Worm (Caenorhabditis elegans): ENCODE data around the gene srh-36.

srh-36 gene

ce11 chrV:2821618-2822272 is at the start of gene srh-36:
srh-36 (minus strand) TSS chrV:2821668.
- TF ChIP-seq alr-1 (tag; optimal IDR thresholded peaks at IDR 0.05; ENCODE audit: borderline replicate concordance) (no peak), snpc-4 (tag; optimal IDR thresholded peaks at IDR 0.05) (peak; percentile 29)

DNA sequence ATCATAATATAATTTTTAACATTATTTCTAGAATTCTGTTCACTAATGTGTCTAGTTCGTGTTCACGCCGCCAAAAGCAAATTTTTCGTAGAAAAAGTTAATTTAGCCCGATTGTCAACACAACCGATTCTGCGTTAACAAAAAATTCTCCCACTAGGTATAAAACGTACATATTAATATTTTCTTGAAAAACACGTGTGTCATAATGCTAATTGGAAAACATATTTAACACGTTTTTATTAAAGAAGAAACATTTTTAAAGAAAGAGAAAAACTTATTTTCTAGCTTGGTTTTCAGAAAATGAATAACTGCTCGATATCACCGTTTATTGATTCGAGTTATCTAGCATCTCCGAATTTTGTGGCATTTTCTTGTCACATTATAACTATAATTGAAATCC is 48.7 kb upstream of the srh-36 start, which contains the start of gene srh-243:
TSS of gene srh-243 (plus strand) at position 301 of the 400 bp plus-strand sequence.
- TF ChIP-seq lin-35 (GFP tag; optimal IDR thresholded peaks at IDR 0.05): no peak
- TF ChIP-seq ama-1 (optimal IDR thresholded peaks at IDR 0.05): no peak
- no peak for TF ChIP-seq dsc-1 (tag; optimal IDR thresholded peaks at IDR 0.05)
- TF ChIP-seq dpl-1 (GFP tag; optimal IDR thresholded peaks at IDR 0.05): no peak
- no peak for TF ChIP-seq nhr-28 (tag; optimal IDR thresholded peaks at IDR 0.05)
- TF ChIP-seq mep-1 (tag; optimal IDR thresholded peaks at IDR 0.05): no peak
- no peak for TF ChIP-seq skn-1 (tag; optimal IDR thresholded peaks at IDR 0.05)
- no peak for TF ChIP-seq lir-3 (tag; optimal IDR thresholded peaks at IDR 0.05; ENCODE audit: poor library complexity)
- TF ChIP-seq lin-13 (GFP tag; optimal IDR thresholded peaks at IDR 0.05): no peak
- no peak for TF ChIP-seq nhr-84 (tag; optimal IDR thresholded peaks at IDR 0.05)
- no peak for TF ChIP-seq egl-27 (tag; optimal IDR thresholded peaks at IDR 0.05)
- TF ChIP-seq nhr-12 (tag; optimal IDR thresholded peaks at IDR 0.05): no peak
- TF ChIP-seq nhr-76 (tag; optimal IDR thresholded peaks at IDR 0.05): no peak

DNA sequence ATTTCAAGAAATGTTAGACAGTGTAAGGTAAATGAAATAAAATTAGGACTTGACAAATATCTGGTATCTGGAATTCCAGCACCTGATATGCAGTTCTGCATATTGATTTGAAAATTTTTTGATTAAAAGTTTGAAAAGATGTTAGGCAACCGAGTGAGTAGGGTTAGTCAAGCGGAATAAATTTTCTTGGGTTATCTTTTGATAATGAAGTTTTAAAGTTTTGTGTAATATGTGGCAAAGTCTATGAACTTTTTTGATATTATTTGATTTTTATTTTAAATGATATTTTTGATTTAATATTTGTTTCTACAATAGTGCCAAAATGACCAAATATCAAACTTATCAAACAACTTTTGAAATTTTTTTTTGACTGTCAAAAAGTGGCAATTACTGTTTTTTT is 48.0 kb upstream of the srh-36 start, which contains the start of gene srh-241:
TSS of gene srh-241 (minus strand) at position 101 of the 400 bp plus-strand sequence.
- TF ChIP-seq snpc-4 (tag; optimal IDR thresholded peaks at IDR 0.05): no peak
- TF ChIP-seq lin-14 (GFP tag; optimal IDR thresholded peaks at IDR 0.05): no peak
- no peak for TF ChIP-seq irx-1 (tag; optimal IDR thresholded peaks at IDR 0.05)
- no peak for TF ChIP-seq jun-1 (tag; optimal IDR thresholded peaks at IDR 0.05)
- TF ChIP-seq mdl-1 (tag; optimal IDR thresholded peaks at IDR 0.05): no peak
- TF ChIP-seq nhr-11 (tag; optimal IDR thresholded peaks at IDR 0.05): no peak
- no peak for TF ChIP-seq nhr-237 (tag; optimal IDR thresholded peaks at IDR 0.05)
- no peak for TF ChIP-seq hlh-4 (tag; optimal IDR thresholded peaks at IDR 0.05)
- no peak for TF ChIP-seq pqm-1 (tag; optimal IDR thresholded peaks at IDR 0.05)
- TF ChIP-seq unc-30 (tag; optimal IDR thresholded peaks at IDR 0.05): no peak

DNA sequence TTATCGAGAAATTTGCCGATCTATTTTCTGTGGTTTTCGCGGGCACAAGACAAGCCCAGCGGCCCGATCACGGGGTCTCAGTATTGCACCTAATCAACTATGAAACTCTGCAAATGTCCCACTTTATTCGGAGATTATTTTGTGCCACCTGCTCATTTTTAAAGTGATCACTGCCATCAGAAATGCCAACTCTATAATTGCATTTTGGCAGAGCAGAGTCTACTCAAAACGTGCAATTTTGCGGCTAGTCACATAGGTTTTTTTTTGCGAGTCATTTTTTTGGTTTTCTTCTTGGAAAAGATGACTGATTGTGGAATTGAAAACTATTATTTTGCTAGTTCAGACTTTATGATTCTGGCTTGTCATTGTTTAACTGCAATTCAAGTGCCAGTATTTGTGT is 43.4 kb upstream of the srh-36 start, which contains the start of gene srh-240:
TSS of gene srh-240 (plus strand) at position 301 of the 400 bp plus-strand sequence.
- TF ChIP-seq snpc-4 (tag; optimal IDR thresholded peaks at IDR 0.05) (no peak), xbp-1 (tag; optimal IDR thresholded peaks at IDR 0.05) (no peak), fkh-8 (tag; optimal IDR thresholded peaks at IDR 0.05) (peak; percentile 58)

- no peak for TF ChIP-seq nhr-84 (tag; optimal IDR thresholded peaks at IDR 0.05)
- no peak for TF ChIP-seq ces-1 (GFP tag; optimal IDR thresholded peaks at IDR 0.05)
- TF ChIP-seq skn-1 (tag; optimal IDR thresholded peaks at IDR 0.05): no peak
- no peak for TF ChIP-seq aly-2 (tag; optimal IDR thresholded peaks at IDR 0.05)
- TF ChIP-seq lin-14 (GFP tag; optimal IDR thresholded peaks at IDR 0.05): no peak
- TF ChIP-seq unc-62 (GFP tag; optimal IDR thresholded peaks at IDR 0.05): no peak
- TF ChIP-seq dsc-1 (tag; optimal IDR thresholded peaks at IDR 0.05): no peak
- no peak for TF ChIP-seq C34B4.2 (tag; optimal IDR thresholded peaks at IDR 0.05)
- no peak for TF ChIP-seq nhr-90 (tag; optimal IDR thresholded peaks at IDR 0.05; ENCODE audit: poor library complexity)
- TF ChIP-seq ceh-8 (GFP tag; optimal IDR thresholded peaks at IDR 0.05): no peak
- no peak for TF ChIP-seq snu-23 (GFP tag; optimal IDR thresholded peaks at IDR 0.05)
- no peak for TF ChIP-seq sox-4 (tag; optimal IDR thresholded peaks at IDR 0.05)
- no peak for TF ChIP-seq ets-5 (GFP tag; IDR thresholded peaks at IDR 0.05)
- TF ChIP-seq pag-3 (tag; optimal IDR thresholded peaks at IDR 0.05; ENCODE audit: borderline replicate concordance, insufficient read depth): no peak
- no peak for TF ChIP-seq nhr-85 (tag)
- no peak for TF ChIP-seq lsy-2 (tag; optimal IDR thresholded peaks at IDR 0.05)
- TF ChIP-seq mef-2 (tag; optimal IDR thresholded peaks at IDR 0.05): no peak
- TF ChIP-seq hlh-17 (GFP tag; optimal IDR thresholded peaks at IDR 0.05; ENCODE audit: borderline replicate concordance): no peak
- TF ChIP-seq C04F5.9 (tag; optimal IDR thresholded peaks at IDR 0.05): no peak
These were observed 41.6 kb upstream of the srh-36 start, which contains the start of gene srh-272 for ce11 chrV:2863033-2863432. srh-272 (plus strand) TSS chrV:2863333.
